Worm (Caenorhabditis elegans): ENCODE data around the gene mec-5.

- TF ChIP-seq tlp-1 (tag; optimal IDR thresholded peaks at IDR 0.05) (no peak), skn-1 (tag; optimal IDR thresholded peaks at IDR 0.05) (peak; percentile 60), unc-62 (GFP tag; optimal IDR thresholded peaks at IDR 0.05) (no peak), egl-27 (tag; optimal IDR thresholded peaks at IDR 0.05) (no peak), lin-15B (tag; optimal IDR thresholded peaks at IDR 0.05) (no peak), lin-35 (GFP tag; optimal IDR thresholded peaks at IDR 0.05) (peak in 1 of 2 experiments; percentile 23), ceh-88 (GFP tag; IDR thresholded peaks at IDR 0.05) (0 out of 2 replicates have a peak, but pooled peaks have one; percentile 12), blmp-1 (tag; optimal IDR thresholded peaks at IDR 0.05) (no peak)
Observed at ce11 chrX:15983288-15983687, 39.5 kb downstream of the mec-5 start.
